Worm (Caenorhabditis elegans) whole organism, L4 larva: ENCODE data around the gene T28H10.1.

ENCODE experiments used
- F10B5.3 ChIP-seq: sonication (generic microtip); optimal IDR thresholded peaks from 2 replicates; lab custom pipeline; 2016; ENCODE audit warnings: mild to moderate bottlenecking, missing genetic modification characterization, missing compliant biosample characterization
- F37D6.2 ChIP-seq: sonication (generic microtip); optimal IDR thresholded peaks from 2 replicates; lab custom pipeline; 2016; ENCODE audit warnings: mild to moderate bottlenecking, missing genetic modification characterization, missing compliant biosample characterization
- Y105C5A.15 ChIP-seq: fragments of 200-800 bp; sonication (Bioruptor generic); IDR thresholded peaks from 2 replicates; pipeline ENCODE4 v1.3.6; 2022; ENCODE audit warnings: missing genetic modification characterization, missing compliant biosample characterization
- Y5F2A.4 ChIP-seq: fragments of 200-800 bp; sonication (Bioruptor generic); optimal IDR thresholded peaks from 2 replicates; lab custom pipeline; 2018; ENCODE audit warnings: mild to moderate bottlenecking, missing genetic modification characterization, missing compliant biosample characterization
- Y75B8A.6 ChIP-seq: fragments of 200-800 bp; sonication (Bioruptor generic); IDR thresholded peaks from 2 replicates; pipeline ENCODE4 v1.3.6; 2022; ENCODE audit warnings: missing genetic modification reagents, missing genetic modification characterization, missing compliant biosample characterization
- aha-1 ChIP-seq: fragments of 150-350 bp; peaks from one replicate; lab custom pipeline; 2014; ENCODE audit warnings: missing biosample characterization, missing genetic modification characterization
- ama-1 ChIP-seq: fragments of 150-350 bp; optimal IDR thresholded peaks from 2 replicates; lab custom pipeline; 2014; ENCODE audit warnings: inconsistent platforms, mixed read lengths
- ceh-82 ChIP-seq: sonication (generic microtip); optimal IDR thresholded peaks from 2 replicates; lab custom pipeline; 2017; ENCODE audit warnings: missing biosample characterization, missing genetic modification characterization
- ctbp-1 ChIP-seq: fragments of 200-800 bp; sonication (Bioruptor generic); IDR thresholded peaks from 2 replicates; pipeline ENCODE4 v1.3.6; 2022; ENCODE audit warnings: missing genetic modification reagents, missing genetic modification characterization, missing compliant biosample characterization
- daf-16 ChIP-seq, 3 experiments: sonication (generic microtip); optimal IDR thresholded peaks; 2 replicates each; lab custom pipeline; 2016 to 2017; ENCODE audit warnings: missing genetic modification characterization in 3 of 3, missing genetic modification reagents in 3 of 3, mild to moderate bottlenecking in 2 of 3, missing compliant biosample characterization in 2 of 3, missing biosample characterization in 1 of 3, moderate library complexity in 1 of 3
- dmd-8 ChIP-seq: fragments of 200-800 bp; sonication (Bioruptor generic); IDR thresholded peaks from 2 replicates; pipeline ENCODE4 v1.3.6; 2022; ENCODE audit warnings: missing genetic modification characterization, missing compliant biosample characterization
- duxl-1 ChIP-seq: sonication (generic microtip); optimal IDR thresholded peaks from 2 replicates; lab custom pipeline; 2016; ENCODE audit warnings: mild to moderate bottlenecking, missing genetic modification characterization, moderate library complexity, missing compliant biosample characterization; ENCODE audit not compliant: poor library complexity
- gei-8 ChIP-seq: fragments of 200-800 bp; sonication (Bioruptor generic); optimal IDR thresholded peaks from 2 replicates; lab custom pipeline; 2018; ENCODE audit warnings: mild to moderate bottlenecking, missing genetic modification characterization, missing compliant biosample characterization
- hlh-11 ChIP-seq: fragments of 200-800 bp; sonication (Bioruptor generic); optimal IDR thresholded peaks from 2 replicates; lab custom pipeline; 2018; ENCODE audit warnings: mild to moderate bottlenecking, missing genetic modification characterization, missing compliant biosample characterization
- hmg-1.1 ChIP-seq: fragments of 200-800 bp; sonication (Bioruptor generic); IDR thresholded peaks from 2 replicates; pipeline ENCODE4 v1.3.6; 2022; ENCODE audit warnings: missing genetic modification reagents, missing genetic modification characterization, missing compliant biosample characterization
- lin-13 ChIP-seq: fragments of 150-350 bp; optimal IDR thresholded peaks from 2 replicates; lab custom pipeline; 2014; ENCODE audit warnings: missing biosample characterization, missing genetic modification reagents, missing genetic modification characterization
- lir-3 ChIP-seq: sonication (generic microtip); optimal IDR thresholded peaks from 2 replicates; lab custom pipeline; 2016; ENCODE audit warnings: mild to moderate bottlenecking, missing genetic modification characterization, missing compliant biosample characterization
- lsy-2 ChIP-seq, 2 experiments: fragments of 150-350 bp in 1 of 2; sonication (generic microtip) in 1 of 2; optimal IDR thresholded peaks; 2 replicates each; lab custom pipeline; 2014 to 2017; ENCODE audit warnings: missing biosample characterization in 2 of 2, missing genetic modification characterization in 2 of 2
- madf-5 ChIP-seq, 2 experiments: fragments of 200-800 bp; sonication (Bioruptor generic); IDR thresholded peaks; 2 replicates each; pipeline ENCODE4 v1.3.6; 2022; ENCODE audit warnings: missing compliant biosample characterization in 2 of 2, missing genetic modification characterization in 2 of 2
- madf-9 ChIP-seq: fragments of 200-800 bp; sonication (Bioruptor generic); conservative IDR thresholded peaks from 2 replicates; pipeline ENCODE4 v1.3.6; 2022; ENCODE audit warnings: missing genetic modification reagents, missing genetic modification characterization, missing compliant biosample characterization
- mdt-29 ChIP-seq: fragments of 200-800 bp; sonication (Bioruptor generic); IDR thresholded peaks from 2 replicates; pipeline ENCODE4 v1.3.6; 2022; ENCODE audit warnings: missing genetic modification reagents, missing genetic modification characterization, missing compliant biosample characterization
- mep-1 ChIP-seq: fragments of 150-350 bp; sonication (generic microtip); optimal IDR thresholded peaks from 3 replicates; lab custom pipeline; 2014; ENCODE audit warnings: missing biosample characterization, missing genetic modification characterization
- nhr-11 ChIP-seq: fragments of 150-350 bp; optimal IDR thresholded peaks from 2 replicates; lab custom pipeline; 2014; ENCODE audit warnings: missing biosample characterization, missing genetic modification characterization
- nhr-28 ChIP-seq: fragments of 150-350 bp; optimal IDR thresholded peaks from 2 replicates; lab custom pipeline; 2014; ENCODE audit warnings: missing biosample characterization, missing genetic modification characterization
- nhr-41 ChIP-seq: fragments of 200-800 bp; sonication (Bioruptor generic); IDR thresholded peaks from 2 replicates; pipeline ENCODE4 v1.3.6; 2022; ENCODE audit warnings: missing genetic modification reagents, missing genetic modification characterization, missing compliant biosample characterization
- nhr-42 ChIP-seq: fragments of 200-800 bp; sonication (Bioruptor generic); IDR thresholded peaks from 2 replicates; pipeline ENCODE4 v1.3.6; 2022; ENCODE audit warnings: missing genetic modification characterization, missing compliant biosample characterization
- nhr-77 ChIP-seq: fragments of 150-350 bp; optimal IDR thresholded peaks from 2 replicates; lab custom pipeline; 2014; ENCODE audit warnings: missing biosample characterization, missing genetic modification characterization
- set-16 ChIP-seq: fragments of 200-800 bp; sonication (Bioruptor generic); IDR thresholded peaks from 2 replicates; pipeline ENCODE4 v1.3.6; 2022; ENCODE audit warnings: missing genetic modification reagents, missing genetic modification characterization, missing compliant biosample characterization
- tag-97 ChIP-seq: fragments of 200-800 bp; sonication (Bioruptor generic); IDR thresholded peaks from 2 replicates; pipeline ENCODE4 v1.3.6; 2022; ENCODE audit warnings: missing genetic modification characterization, missing compliant biosample characterization
- unc-62 ChIP-seq, 3 experiments: fragments of 150-350 bp in 1 of 3; sonication (generic microtip); optimal IDR thresholded peaks in 2 of 3; peaks in 1 of 3; 1 replicate in 1 of 3; 2 replicates in 2 of 3; lab custom pipeline; 2014 to 2017; ENCODE audit warnings: missing biosample characterization in 3 of 3, missing genetic modification characterization in 3 of 3, missing genetic modification reagents in 3 of 3, missing genotype in 1 of 3
- zfp-2 ChIP-seq: sonication (generic microtip); optimal IDR thresholded peaks from 2 replicates; lab custom pipeline; 2016; ENCODE audit warnings: mild to moderate bottlenecking, missing genetic modification characterization, missing compliant biosample characterization
- zfp-3 ChIP-seq: fragments of 200-800 bp; sonication (Bioruptor generic); conservative IDR thresholded peaks from 2 replicates; pipeline ENCODE4 v1.3.6; 2022; ENCODE audit warnings: missing genetic modification reagents, missing genetic modification characterization, missing compliant biosample characterization
- ztf-7 ChIP-seq: fragments of 150-350 bp; optimal IDR thresholded peaks from 2 replicates; lab custom pipeline; 2014; ENCODE audit warnings: missing biosample characterization, missing genetic modification characterization

T28H10.1 gene

DNA sequence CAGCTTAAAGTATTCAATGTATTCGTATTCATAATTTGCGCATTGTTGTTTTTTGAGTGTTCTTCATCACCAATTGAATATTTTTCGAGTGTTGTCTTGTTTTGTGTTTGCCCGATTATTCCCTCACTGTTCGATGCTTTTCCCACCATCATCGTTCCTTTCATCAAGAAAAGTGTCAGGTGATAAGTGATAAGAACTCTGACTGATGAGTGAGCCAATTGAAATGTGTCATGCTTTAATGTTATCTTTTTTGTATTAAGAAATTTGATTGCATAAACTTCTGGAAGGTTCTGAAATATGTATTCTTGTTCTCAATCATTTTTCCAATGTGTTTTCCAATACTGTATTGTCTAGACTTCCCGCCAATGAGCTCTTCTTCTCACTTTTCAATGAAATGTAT, 28.2 kb upstream of the T28H10.1 start (continued):
- TF ChIP-seq duxl-1 (tag; lab: Kevin White, UChicago) (no peak), lin-13 (GFP tag; lab: Kevin White, UChicago) (no peak), mep-1 (tag; lab: Kevin White, UChicago) (peak; percentile 46), Y105C5A.15 (GFP tag; lab: Robert Waterston, UW) (no peak)

DNA sequence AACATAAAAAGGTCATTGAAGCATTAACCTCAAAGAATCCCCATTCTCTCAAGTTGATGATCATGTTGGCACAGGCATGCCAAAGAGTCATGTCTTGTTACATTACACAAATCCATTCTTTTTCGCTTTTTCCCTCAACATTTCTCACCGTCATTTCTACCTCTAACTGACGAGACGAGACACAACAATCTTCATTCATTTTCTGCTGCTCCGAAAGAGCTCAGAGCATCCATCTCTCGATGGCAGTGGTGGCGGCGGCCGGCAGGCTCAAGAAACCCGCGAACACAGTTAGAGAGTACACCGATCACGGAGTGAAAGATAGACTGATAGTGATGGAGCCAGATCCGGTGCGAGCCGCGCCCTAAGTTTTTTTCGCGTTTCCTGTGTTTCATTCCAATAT, 26.5 kb upstream of the T28H10.1 start:
- TF ChIP-seq set-16 (GFP tag; lab: Robert Waterston, UW) (peak; percentile 54), nhr-11 (peak; percentile 41), zfp-3 (GFP tag; lab: Robert Waterston, UW) (0 out of 2 replicates have a peak, but pooled peaks have one; percentile 34), ctbp-1 (GFP tag; lab: Robert Waterston, UW) (0 out of 2 replicates have a peak, but pooled peaks have one; percentile 10), madf-5 (GFP tag; IDR thresholded peaks at IDR 0.05; lab: Robert Waterston, UW) (no peak), daf-16 (GFP tag; optimal IDR thresholded peaks at IDR 0.05; lab: Kevin White, UChicago) (peak in 1 of 2 experiments; percentile 12), daf-16 (tag; optimal IDR thresholded peaks at IDR 0.05; lab: Kevin White, UChicago) (no peak), unc-62 (GFP tag; optimal IDR thresholded peaks at IDR 0.05 in 1 of 2; lab: Kevin White, UChicago) (peak in 1 of 2 experiments; percentile 65), unc-62 (tag; optimal IDR thresholded peaks at IDR 0.05; lab: Kevin White, UChicago) (no peak), hlh-11 (peak; percentile 50), madf-9 (peak; percentile 44; the same call in 1 of the 2 replicates), Y75B8A.6 (GFP tag; lab: Robert Waterston, UW) (no peak)

DNA sequence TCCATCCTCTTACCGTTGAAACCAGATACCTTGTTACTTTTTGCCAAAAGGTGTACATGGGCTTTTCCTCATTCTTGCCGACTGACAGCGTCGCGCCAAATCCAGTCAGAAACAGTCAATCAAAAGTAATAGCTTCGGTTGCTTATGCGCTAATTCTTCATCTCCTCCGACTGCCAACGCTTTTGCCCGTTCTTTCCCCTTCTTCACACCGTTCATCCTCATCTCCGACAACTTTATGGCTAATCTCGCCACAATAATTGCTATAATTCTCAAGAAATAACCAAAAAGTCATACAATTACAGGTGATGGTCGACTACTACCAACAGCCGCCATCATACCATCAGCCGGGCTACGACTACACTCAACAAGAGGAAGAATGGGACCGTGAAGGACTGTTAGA, 25.5 kb upstream of the T28H10.1 start, which contains the start of gene atn-1:
TSS of gene atn-1 (plus strand) at position 301 of the 400 bp plus-strand sequence.
- TF ChIP-seq nhr-77 (tag; lab: Kevin White, UChicago) = no peak
- TF ChIP-seq ztf-7 (tag; lab: Kevin White, UChicago) = no peak
- no peak for TF ChIP-seq tag-97 (GFP tag; lab: Robert Waterston, UW)
- TF ChIP-seq ama-1 (lab: Kevin White, UChicago) = no peak
- TF ChIP-seq ceh-82 (tag; lab: Kevin White, UChicago) = no peak
- peak in 1 of 2 experiments; percentile 41 for TF ChIP-seq unc-62 (GFP tag; optimal IDR thresholded peaks at IDR 0.05 in 1 of 2; lab: Kevin White, UChicago)
- no peak for TF ChIP-seq unc-62 (tag; optimal IDR thresholded peaks at IDR 0.05; lab: Kevin White, UChicago)
- no peak for TF ChIP-seq lir-3 (tag; lab: Kevin White, UChicago)
- TF ChIP-seq zfp-2 (tag; lab: Kevin White, UChicago) = no peak
- no peak for TF ChIP-seq F10B5.3
- TF ChIP-seq lsy-2 (tag; optimal IDR thresholded peaks at IDR 0.05; lab: Kevin White, UChicago) = no peak
- peak; percentile 59 for TF ChIP-seq aha-1 (tag; lab: Kevin White, UChicago)
- TF ChIP-seq nhr-28 (tag; lab: Kevin White, UChicago) = no peak
- no peak for TF ChIP-seq Y5F2A.4

DNA sequence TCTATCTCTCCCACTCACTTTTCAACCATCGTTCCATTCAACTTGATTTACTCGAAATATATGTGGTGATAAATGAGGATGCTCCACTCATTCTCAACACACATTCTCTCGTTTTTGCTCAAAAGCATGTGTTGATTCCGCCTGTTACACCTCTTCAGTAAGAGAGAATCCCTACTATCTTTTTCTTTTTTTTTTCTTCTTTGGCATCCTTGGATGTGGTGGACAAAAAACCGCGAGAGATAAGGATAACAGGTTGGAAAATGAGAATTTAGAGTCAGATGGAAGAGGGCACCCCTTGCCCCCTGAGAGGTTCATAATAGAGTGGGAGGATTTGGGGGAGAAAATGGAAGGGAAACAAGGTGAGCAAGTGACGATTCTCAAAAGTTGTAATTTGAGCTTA, 24.6 kb upstream of the T28H10.1 start:
- no peak for TF ChIP-seq madf-9
- 0 out of 2 replicates have a peak, but pooled peaks have one; percentile 33 for TF ChIP-seq dmd-8 (GFP tag; lab: Robert Waterston, UW)
- TF ChIP-seq gei-8 (GFP tag; lab: Kevin White, UChicago) = no peak
- 0 out of 2 replicates have a peak, but pooled peaks have one; percentile 34 for TF ChIP-seq ctbp-1 (GFP tag; lab: Robert Waterston, UW)
- TF ChIP-seq daf-16 (GFP tag; optimal IDR thresholded peaks at IDR 0.05; lab: Kevin White, UChicago) = peak in 1 of 2 experiments; percentile 86
- TF ChIP-seq daf-16 (tag; optimal IDR thresholded peaks at IDR 0.05; lab: Kevin White, UChicago) = no peak
- TF ChIP-seq hmg-1.1 (GFP tag; lab: Robert Waterston, UW) = 0 out of 2 replicates have a peak, but pooled peaks have one; percentile 19
- peak; percentile 61 for TF ChIP-seq hlh-11
- TF ChIP-seq nhr-11 = peak; percentile 56
- TF ChIP-seq F37D6.2 (tag; lab: Kevin White, UChicago) = no peak

DNA sequence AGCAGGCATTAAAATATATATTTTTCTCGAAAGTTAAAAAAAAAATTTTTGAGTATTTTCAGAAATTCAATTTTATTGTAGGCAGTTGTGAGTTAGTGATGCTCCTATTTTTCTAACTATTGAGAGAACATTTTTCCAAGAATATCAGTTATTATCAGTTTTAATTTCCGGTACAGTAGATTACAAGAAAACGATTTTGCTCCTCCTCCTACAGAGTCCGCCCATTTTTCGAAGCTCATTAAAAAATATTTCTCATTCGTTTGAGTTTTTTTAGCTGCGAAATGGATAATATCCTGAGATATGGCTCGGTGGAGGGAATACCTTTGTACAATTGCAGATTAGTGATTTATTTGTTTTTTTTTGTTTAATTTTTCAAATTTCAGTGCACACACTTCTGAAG, 19.0 kb upstream of the T28H10.1 start, which contains the start of gene srt-39:
TSS of gene srt-39 (plus strand) at position 301 of the 400 bp plus-strand sequence.
- TF ChIP-seq nhr-41 (no peak), nhr-42 (GFP tag; lab: Robert Waterston, UW) (no peak), mdt-29 (0 out of 2 replicates have a peak, but pooled peaks have one; percentile 16)
